Worm (Caenorhabditis elegans): ENCODE data around the gene F45F2.9.

F45F2.9 gene

ce11 chrV:8513361-8513760 lies at the start of gene F45F2.9:
Gene F45F2.9, minus strand, starts transcription at chrV:8513461.
- TF ChIP-seq ceh-83 (GFP tag; optimal IDR thresholded peaks at IDR 0.05) (no peak), hlh-1 (tag; optimal IDR thresholded peaks at IDR 0.05) (no peak), lin-13 (tag; optimal IDR thresholded peaks at IDR 0.05) (no peak), ces-1 (GFP tag; optimal IDR thresholded peaks at IDR 0.05) (no peak)

- TF ChIP-seq hlh-1 (tag; optimal IDR thresholded peaks at IDR 0.05) (no peak), ceh-43 (GFP tag; optimal IDR thresholded peaks at IDR 0.05) (no peak), unc-39 (tag; optimal IDR thresholded peaks at IDR 0.05) (no peak), pha-4 (tag; optimal IDR thresholded peaks at IDR 0.05) (no peak), zip-8 (tag; optimal IDR thresholded peaks at IDR 0.05) (no peak), ham-2 (GFP tag; optimal IDR thresholded peaks at IDR 0.05) (no peak), elt-1 (tag; optimal IDR thresholded peaks at IDR 0.05; ENCODE audit: borderline replicate concordance, insufficient read depth) (no peak), sem-2 (GFP tag; optimal IDR thresholded peaks at IDR 0.05) (no peak), tbx-8 (GFP tag; optimal IDR thresholded peaks at IDR 0.05) (no peak), lsy-2 (tag; optimal IDR thresholded peaks at IDR 0.05) (no peak), snpc-4 (tag; optimal IDR thresholded peaks at IDR 0.05) (no peak), cnd-1 (tag; optimal IDR thresholded peaks at IDR 0.05) (no peak), blmp-1 (tag; optimal IDR thresholded peaks at IDR 0.05) (no peak), M03D4.4 (tag; optimal IDR thresholded peaks at IDR 0.05) (no peak), mab-5 (tag; optimal IDR thresholded peaks at IDR 0.05) (no peak), nhr-12 (tag; optimal IDR thresholded peaks at IDR 0.05) (no peak), lin-32 (GFP tag; optimal IDR thresholded peaks at IDR 0.05) (no peak)
Measured at ce11 chrV:8560916-8561315, 47.7 kb upstream of the F45F2.9 start, which contains the start of gene acr-16. Gene acr-16, plus strand, starts transcription at chrV:8561216.

ce11 chrV:8555955-8556354 lies 42.7 kb upstream of the F45F2.9 start:
- TF ChIP-seq sptf-1 (tag; optimal IDR thresholded peaks at IDR 0.05) (no peak), snpc-4 (tag; optimal IDR thresholded peaks at IDR 0.05) (no peak)

ce11 chrV:8552460-8552859 lies 39.2 kb upstream of the F45F2.9 start, which contains the start of gene acr-15:
Gene acr-15, plus strand, starts transcription at chrV:8552695.
- TF ChIP-seq ztf-11 (tag; optimal IDR thresholded peaks at IDR 0.05): no peak
- TF ChIP-seq hlh-1 (tag; optimal IDR thresholded peaks at IDR 0.05): peak; percentile 56

ce11 chrV:8548989-8549388 lies 35.7 kb upstream of the F45F2.9 start, which contains the start of gene stdh-4:
Gene stdh-4, plus strand, starts transcription at chrV:8549289.
- TF ChIP-seq ceh-43 (GFP tag; optimal IDR thresholded peaks at IDR 0.05): no peak
- no peak for TF ChIP-seq unc-39 (tag; optimal IDR thresholded peaks at IDR 0.05)
- no peak for TF ChIP-seq nhr-28 (tag; optimal IDR thresholded peaks at IDR 0.05)
- no peak for TF ChIP-seq unc-62 (GFP tag; optimal IDR thresholded peaks at IDR 0.05)
- TF ChIP-seq nhr-2 (tag; optimal IDR thresholded peaks at IDR 0.05): no peak
- TF ChIP-seq tbx-8 (GFP tag; optimal IDR thresholded peaks at IDR 0.05): no peak
- no peak for TF ChIP-seq bed-3 (GFP tag; optimal IDR thresholded peaks at IDR 0.05)
- TF ChIP-seq cnd-1 (tag; optimal IDR thresholded peaks at IDR 0.05): no peak
- no peak for TF ChIP-seq nhr-237 (tag; optimal IDR thresholded peaks at IDR 0.05)
- TF ChIP-seq snpc-4 (tag; optimal IDR thresholded peaks at IDR 0.05): no peak
- TF ChIP-seq mab-5 (tag; optimal IDR thresholded peaks at IDR 0.05): no peak
- no peak for TF ChIP-seq M03D4.4 (tag; optimal IDR thresholded peaks at IDR 0.05)
- TF ChIP-seq lin-13 (tag; optimal IDR thresholded peaks at IDR 0.05): no peak
- no peak for TF ChIP-seq drap-1 (GFP tag; optimal IDR thresholded peaks at IDR 0.05)
- no peak for TF ChIP-seq ceh-83 (GFP tag; optimal IDR thresholded peaks at IDR 0.05)
- TF ChIP-seq nhr-12 (tag; optimal IDR thresholded peaks at IDR 0.05): no peak
- no peak for TF ChIP-seq pha-4 (tag; optimal IDR thresholded peaks at IDR 0.05)
- TF ChIP-seq lin-32 (GFP tag; optimal IDR thresholded peaks at IDR 0.05): no peak

- peak; percentile 37 for TF ChIP-seq unc-120 (tag; optimal IDR thresholded peaks at IDR 0.05; ENCODE audit: poor library complexity, severe bottlenecking)
- no peak for TF ChIP-seq lsy-2 (tag; optimal IDR thresholded peaks at IDR 0.05)
Measured at ce11 chrV:8545531-8546224, 32.4 kb upstream of the F45F2.9 start, which contains the start of the genes slc-17.8 and asns-1. Gene slc-17.8, minus strand, starts transcription at chrV:8545581. Gene asns-1, plus strand, starts transcription at chrV:8546174.
